Worm (Caenorhabditis elegans) whole organism, L3 larva: Measurements from ENCODE around the gene ZK757.1.

Source experiments
- ZK546.5 ChIP-seq: sonication (generic microtip); optimal IDR thresholded peaks from 2 replicates; lab custom pipeline; 2017; ENCODE audit warnings: missing biosample characterization, missing genetic modification characterization
- aly-2 ChIP-seq: fragments of 150-350 bp; optimal IDR thresholded peaks from 2 replicates; lab custom pipeline; 2014; ENCODE audit warnings: missing biosample characterization, missing genetic modification characterization
- ama-1 ChIP-seq: fragments of 150-350 bp; optimal IDR thresholded peaks from 2 replicates; lab custom pipeline; 2018
- ceh-9 ChIP-seq: sonication (generic microtip); optimal IDR thresholded peaks from 2 replicates; lab custom pipeline; 2018; ENCODE audit warnings: missing biosample characterization, missing genetic modification characterization
- egl-27 ChIP-seq: sonication (generic microtip); optimal IDR thresholded peaks from 4 replicates; lab custom pipeline; 2017; ENCODE audit warnings: missing biosample characterization, missing genetic modification reagents, missing genetic modification characterization
- elt-2 ChIP-seq: sonication (generic microtip); optimal IDR thresholded peaks from 2 replicates; lab custom pipeline; 2016; ENCODE audit warnings: missing genetic modification reagents, mild to moderate bottlenecking, missing genetic modification characterization, missing compliant biosample characterization
- fkh-10 ChIP-seq: sonication (generic microtip); optimal IDR thresholded peaks from 2 replicates; lab custom pipeline; 2017; ENCODE audit warnings: missing biosample characterization, missing genetic modification reagents, missing genetic modification characterization
- hmg-11 ChIP-seq: sonication (generic microtip); optimal IDR thresholded peaks from 2 replicates; lab custom pipeline; 2016; ENCODE audit warnings: missing genetic modification characterization, missing compliant biosample characterization
- nhr-11 ChIP-seq: fragments of 150-350 bp; optimal IDR thresholded peaks from 2 replicates; lab custom pipeline; 2014; ENCODE audit warnings: missing biosample characterization, missing genetic modification characterization
- nhr-12 ChIP-seq: fragments of 150-350 bp; optimal IDR thresholded peaks from 2 replicates; lab custom pipeline; 2014; ENCODE audit warnings: missing biosample characterization, missing genetic modification characterization
- skn-1 ChIP-seq: fragments of 150-350 bp; optimal IDR thresholded peaks from 2 replicates; lab custom pipeline; 2014; ENCODE audit warnings: missing biosample characterization, missing genetic modification characterization
- snpc-4 ChIP-seq: fragments of 150-350 bp; optimal IDR thresholded peaks from 2 replicates; lab custom pipeline; 2014; ENCODE audit warnings: missing biosample characterization, missing genetic modification characterization
- zag-1 ChIP-seq: fragments of 150-350 bp; optimal IDR thresholded peaks from 2 replicates; lab custom pipeline; 2014; ENCODE audit warnings: missing biosample characterization, missing genetic modification characterization
- ztf-4 ChIP-seq: fragments of 150-350 bp; optimal IDR thresholded peaks from 2 replicates; lab custom pipeline; 2014; ENCODE audit warnings: missing biosample characterization, missing genetic modification characterization

ce11 chrIII:9851547-9851946 is 19.4 kb downstream of the ZK757.1 start, which contains the start of gene K11H3.3:
- TF ChIP-seq nhr-12 (tag; lab: Kevin White, UChicago) (no peak), zag-1 (tag; lab: Kevin White, UChicago) (no peak), ZK546.5 (no peak), ceh-9 (no peak), aly-2 (tag; lab: Kevin White, UChicago) (no peak), ama-1 (lab: Kevin White, UChicago) (no peak), egl-27 (tag; lab: Kevin White, UChicago) (no peak), snpc-4 (tag; lab: Kevin White, UChicago) (no peak), skn-1 (tag; lab: Kevin White, UChicago) (no peak), hmg-11 (tag; lab: Kevin White, UChicago) (no peak), ztf-4 (tag; lab: Kevin White, UChicago) (no peak), nhr-11 (tag; lab: Kevin White, UChicago) (no peak), elt-2 (tag; lab: Kevin White, UChicago) (no peak), fkh-10 (no peak)
